Worm (Caenorhabditis elegans) whole organism, L3 larva: ENCODE results near the gene fbxa-196.

ENCODE experiments used
- aly-2 ChIP-seq: fragments of 150-350 bp; optimal IDR thresholded peaks from 2 replicates; lab custom pipeline; 2014; ENCODE audit warnings: missing biosample characterization, missing genetic modification characterization
- ceh-28 ChIP-seq: fragments of 150-350 bp; optimal IDR thresholded peaks from 2 replicates; lab custom pipeline; 2014; ENCODE audit warnings: missing biosample characterization, missing genetic modification reagents, missing genetic modification characterization
- ceh-82 ChIP-seq: fragments of 150-350 bp; optimal IDR thresholded peaks from 2 replicates; lab custom pipeline; 2014; ENCODE audit warnings: missing biosample characterization, missing genetic modification characterization
- ceh-9 ChIP-seq: sonication (generic microtip); optimal IDR thresholded peaks from 2 replicates; lab custom pipeline; 2018; ENCODE audit warnings: missing biosample characterization, missing genetic modification characterization
- daf-12 ChIP-seq: fragments of 150-350 bp; optimal IDR thresholded peaks from 2 replicates; lab custom pipeline; 2014; ENCODE audit warnings: missing biosample characterization, missing genetic modification reagents, missing genetic modification characterization
- elt-1 ChIP-seq: fragments of 150-350 bp; optimal IDR thresholded peaks from 2 replicates; lab custom pipeline; 2014; ENCODE audit warnings: missing biosample characterization, missing genetic modification characterization
- elt-2 ChIP-seq: sonication (generic microtip); optimal IDR thresholded peaks from 2 replicates; lab custom pipeline; 2016; ENCODE audit warnings: missing genetic modification reagents, mild to moderate bottlenecking, missing genetic modification characterization, missing compliant biosample characterization
- elt-3 ChIP-seq, 3 experiments: fragments of 150-350 bp in 1 of 3; sonication (generic microtip) in 2 of 3; optimal IDR thresholded peaks; 2 replicates in 2 of 3; 4 replicates in 1 of 3; lab custom pipeline; 2014 to 2017; ENCODE audit warnings: missing biosample characterization in 3 of 3, missing genetic modification characterization in 3 of 3
- fkh-10 ChIP-seq: sonication (generic microtip); optimal IDR thresholded peaks from 2 replicates; lab custom pipeline; 2017; ENCODE audit warnings: missing biosample characterization, missing genetic modification reagents, missing genetic modification characterization
- fos-1 ChIP-seq: fragments of 150-350 bp; optimal IDR thresholded peaks from 2 replicates; lab custom pipeline; 2014; ENCODE audit warnings: missing biosample characterization, missing genetic modification characterization
- hmg-11 ChIP-seq: sonication (generic microtip); optimal IDR thresholded peaks from 2 replicates; lab custom pipeline; 2016; ENCODE audit warnings: missing genetic modification characterization, missing compliant biosample characterization
- jun-1 ChIP-seq: fragments of 150-350 bp; optimal IDR thresholded peaks from 2 replicates; lab custom pipeline; 2014; ENCODE audit warnings: missing biosample characterization, missing genetic modification reagents, missing genetic modification characterization
- mdl-1 ChIP-seq: fragments of 150-350 bp; optimal IDR thresholded peaks from 2 replicates; lab custom pipeline; 2014; ENCODE audit warnings: missing biosample characterization, missing genetic modification characterization
- nfya-1 ChIP-seq: sonication (generic microtip); optimal IDR thresholded peaks from 2 replicates; lab custom pipeline; 2017; ENCODE audit warnings: missing genetic modification characterization, mild to moderate bottlenecking, missing compliant biosample characterization, antibody characterized with exemption, moderate library complexity; ENCODE audit not compliant: insufficient read depth
- nhr-11 ChIP-seq: fragments of 150-350 bp; optimal IDR thresholded peaks from 2 replicates; lab custom pipeline; 2014; ENCODE audit warnings: missing biosample characterization, missing genetic modification characterization
- nhr-12 ChIP-seq: fragments of 150-350 bp; optimal IDR thresholded peaks from 2 replicates; lab custom pipeline; 2014; ENCODE audit warnings: missing biosample characterization, missing genetic modification characterization
- nhr-23 ChIP-seq: fragments of 150-350 bp; optimal IDR thresholded peaks from 2 replicates; lab custom pipeline; 2014; ENCODE audit warnings: missing biosample characterization, missing genetic modification reagents, missing genetic modification characterization
- nhr-237 ChIP-seq: fragments of 150-350 bp; optimal IDR thresholded peaks from 2 replicates; lab custom pipeline; 2014; ENCODE audit warnings: missing biosample characterization, missing genetic modification characterization
- nhr-25 ChIP-seq: sonication (generic microtip); optimal IDR thresholded peaks from 2 replicates; lab custom pipeline; 2017; ENCODE audit warnings: missing biosample characterization, missing genetic modification characterization
- nhr-43 ChIP-seq: sonication (generic microtip); optimal IDR thresholded peaks from 2 replicates; lab custom pipeline; 2016; ENCODE audit warnings: mild to moderate bottlenecking, missing genetic modification characterization, missing compliant biosample characterization; ENCODE audit not compliant: poor library complexity, severe bottlenecking
- nhr-67 ChIP-seq: fragments of 150-350 bp; optimal IDR thresholded peaks from 2 replicates; lab custom pipeline; 2014; ENCODE audit warnings: missing biosample characterization, missing genetic modification characterization
- nhr-77 ChIP-seq: fragments of 150-350 bp; optimal IDR thresholded peaks from 2 replicates; lab custom pipeline; 2014; ENCODE audit warnings: missing biosample characterization, missing genetic modification characterization
- pha-4 ChIP-seq: fragments of 150-350 bp; optimal IDR thresholded peaks from 2 replicates; lab custom pipeline; 2014; ENCODE audit warnings: missing biosample characterization, missing genetic modification reagents, missing genetic modification characterization
- pqm-1 ChIP-seq: fragments of 150-350 bp; optimal IDR thresholded peaks from 2 replicates; lab custom pipeline; 2017; ENCODE audit warnings: missing biosample characterization, missing genetic modification characterization, inconsistent platforms
- sea-2 ChIP-seq: fragments of 150-350 bp; sonication (generic microtip); optimal IDR thresholded peaks from 4 replicates; lab custom pipeline; 2014; ENCODE audit warnings: missing biosample characterization, missing genetic modification reagents, missing genetic modification characterization
- skn-1 ChIP-seq: fragments of 150-350 bp; optimal IDR thresholded peaks from 2 replicates; lab custom pipeline; 2014; ENCODE audit warnings: missing biosample characterization, missing genetic modification characterization
- unc-39 ChIP-seq: sonication (generic microtip); optimal IDR thresholded peaks from 4 replicates; lab custom pipeline; 2017; ENCODE audit warnings: missing biosample characterization, missing genetic modification characterization
- zag-1 ChIP-seq: fragments of 150-350 bp; optimal IDR thresholded peaks from 2 replicates; lab custom pipeline; 2014; ENCODE audit warnings: missing biosample characterization, missing genetic modification characterization
- ztf-11 ChIP-seq: fragments of 150-350 bp; optimal IDR thresholded peaks from 2 replicates; lab custom pipeline; 2014; ENCODE audit warnings: missing biosample characterization, missing genetic modification characterization

fbxa-196 gene

ce11 chrV:6400950-6401551 is 47.4 kb upstream of the fbxa-196 start:
- TF ChIP-seq pqm-1 (tag; lab: Kevin White, UChicago), result peak; percentile 7
- no peak for TF ChIP-seq ztf-11 (tag; lab: Kevin White, UChicago)
- TF ChIP-seq nhr-237 (tag; lab: Kevin White, UChicago), result no peak
- TF ChIP-seq nhr-43 (tag; lab: Kevin White, UChicago), result no peak
- TF ChIP-seq aly-2 (tag; lab: Kevin White, UChicago), result peak; percentile 74

- peak; percentile 34 for TF ChIP-seq pha-4
- peak; percentile 42 for TF ChIP-seq jun-1 (tag; lab: Kevin White, UChicago)
- peak; percentile 92 for TF ChIP-seq elt-2
- no peak for TF ChIP-seq nhr-77 (tag; lab: Kevin White, UChicago)
- peak; percentile 93 for TF ChIP-seq pqm-1 (tag; lab: Kevin White, UChicago)
- TF ChIP-seq, all 47 proteins: peak for 4
These were observed 40.9 kb upstream of the fbxa-196 start for ce11 chrV:6407587-6407986.

ce11 chrV:6408733-6409227 is 39.7 kb upstream of the fbxa-196 start, which contains the start of gene bcf-1:
Gene bcf-1 (minus strand): TSS chrV:6408783.
- TF ChIP-seq elt-2 (peak; percentile 63), nfya-1 (tag; lab: Kevin White, UChicago) (peak; percentile 21), daf-12 (no peak), nhr-11 (tag; lab: Kevin White, UChicago) (no peak), pha-4 (no peak), nhr-43 (tag; lab: Kevin White, UChicago) (no peak), jun-1 (tag; lab: Kevin White, UChicago) (no peak), nhr-12 (no peak), nhr-67 (tag; lab: Kevin White, UChicago) (no peak), hmg-11 (tag; lab: Kevin White, UChicago) (no peak), ceh-9 (tag; lab: Kevin White, UChicago) (no peak), elt-3 (tag; optimal IDR thresholded peaks at IDR 0.05; lab: Kevin White, UChicago) (no peak), sea-2 (GFP tag; lab: Kevin White, UChicago) (no peak), pqm-1 (tag; lab: Kevin White, UChicago) (peak; percentile 3), skn-1 (tag; lab: Kevin White, UChicago) (no peak), fkh-10 (GFP tag; lab: Kevin White, UChicago) (no peak), mdl-1 (no peak), aly-2 (tag; lab: Kevin White, UChicago) (no peak), fos-1 (no peak), nhr-77 (tag; lab: Kevin White, UChicago) (no peak), unc-39 (tag; lab: Kevin White, UChicago) (no peak), zag-1 (tag; lab: Kevin White, UChicago) (no peak), nhr-237 (tag; lab: Kevin White, UChicago) (no peak), elt-1 (no peak), nhr-23 (tag; lab: Kevin White, UChicago) (no peak), nhr-25 (tag; lab: Kevin White, UChicago) (no peak)
- TF ChIP-seq, all 47 proteins: peak for 3

- TF ChIP-seq ceh-82 (tag; lab: Kevin White, UChicago), result no peak
- peak; percentile 7 for TF ChIP-seq jun-1 (tag; lab: Kevin White, UChicago)
- peak; percentile 95 for TF ChIP-seq elt-2
- TF ChIP-seq pqm-1 (tag; lab: Kevin White, UChicago), result peak; percentile 93
- no peak for TF ChIP-seq ceh-28
These were observed 37.3 kb upstream of the fbxa-196 start for ce11 chrV:6411161-6411560.

DNA sequence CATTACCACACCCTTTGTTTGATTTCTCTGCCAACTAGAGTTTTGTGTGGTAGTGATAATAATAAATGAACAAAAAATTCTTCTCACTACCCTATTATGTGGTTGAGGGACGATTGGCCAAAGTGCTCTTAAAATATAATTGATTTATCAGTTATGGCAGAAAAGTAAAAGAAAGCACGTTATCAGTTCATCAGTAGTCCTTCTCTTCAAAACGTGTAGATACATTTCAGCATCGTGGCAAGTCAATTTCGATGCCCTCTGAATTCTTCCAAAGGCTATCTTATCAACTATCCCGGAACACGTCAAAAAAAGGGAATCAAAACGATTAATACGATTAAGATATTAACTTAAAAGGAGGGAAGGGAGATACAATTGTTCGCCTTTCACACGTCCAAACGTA is 35.4 kb upstream of the fbxa-196 start:
- TF ChIP-seq pqm-1 (tag; lab: Kevin White, UChicago), result peak; percentile 88
- TF ChIP-seq elt-3 (tag; optimal IDR thresholded peaks at IDR 0.05; lab: Kevin White, UChicago), result no peak
- no peak for TF ChIP-seq nhr-12
- no peak for TF ChIP-seq pha-4
- peak; percentile 27 for TF ChIP-seq nfya-1 (tag; lab: Kevin White, UChicago)
- no peak for TF ChIP-seq ceh-9 (tag; lab: Kevin White, UChicago)
- TF ChIP-seq jun-1 (tag; lab: Kevin White, UChicago), result peak; percentile 67
- TF ChIP-seq elt-2, result peak; percentile 99

DNA sequence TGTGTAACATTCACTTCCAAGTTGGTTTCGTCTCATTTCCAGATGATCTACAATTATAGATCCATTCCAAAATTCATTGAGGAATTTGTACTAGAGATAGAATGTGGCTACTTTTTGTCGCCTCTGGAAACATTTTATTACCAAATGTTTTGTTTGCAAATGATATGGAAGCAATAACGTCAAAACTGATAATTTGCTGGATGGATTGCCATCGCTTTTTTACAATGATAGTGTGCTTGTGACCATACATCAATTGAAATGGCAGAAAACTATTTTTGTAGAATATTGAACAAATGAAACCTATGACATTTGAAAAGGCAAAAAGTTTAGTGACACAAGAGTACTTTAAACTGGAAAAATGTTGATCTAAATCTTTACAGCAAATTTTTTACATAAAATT is 34.0 kb upstream of the fbxa-196 start:
- no peak for TF ChIP-seq fkh-10 (GFP tag; lab: Kevin White, UChicago)
- peak; percentile 74 for TF ChIP-seq elt-2
- no peak for TF ChIP-seq nhr-25 (tag; lab: Kevin White, UChicago)
- peak; percentile 37 for TF ChIP-seq pqm-1 (tag; lab: Kevin White, UChicago)
